Worm (Caenorhabditis elegans) whole organism, mixed stage, embryonic: ENCODE measurements around the gene cyn-12.

ENCODE experiments used
- ceh-83 ChIP-seq: fragments of 200-800 bp; sonication (Bioruptor generic); optimal IDR thresholded peaks from 2 replicates; lab custom pipeline; 2018; ENCODE audit warnings: mild to moderate bottlenecking, missing genetic modification characterization, missing compliant biosample characterization
- mep-1 ChIP-seq: fragments of 150-350 bp; optimal IDR thresholded peaks from 2 replicates; lab custom pipeline; 2017; ENCODE audit warnings: missing biosample characterization, missing genetic modification reagents, missing genetic modification characterization, inconsistent platforms
- nhr-12 ChIP-seq: fragments of 150-350 bp; optimal IDR thresholded peaks from 2 replicates; lab custom pipeline; 2014; ENCODE audit warnings: missing biosample characterization, missing genetic modification characterization
- nhr-28 ChIP-seq: fragments of 150-350 bp; optimal IDR thresholded peaks from 2 replicates; lab custom pipeline; 2014; ENCODE audit warnings: missing biosample characterization, missing genetic modification characterization
- nhr-76 ChIP-seq: sonication (generic microtip); optimal IDR thresholded peaks from 2 replicates; lab custom pipeline; 2017; ENCODE audit warnings: missing biosample characterization, missing genetic modification characterization
- snpc-4 ChIP-seq: fragments of 150-350 bp; optimal IDR thresholded peaks from 2 replicates; lab custom pipeline; 2014; ENCODE audit warnings: missing biosample characterization, missing genetic modification characterization
- unc-120 ChIP-seq: sonication (generic microtip); optimal IDR thresholded peaks from 2 replicates; lab custom pipeline; 2017; ENCODE audit warnings: missing genetic modification characterization, missing compliant biosample characterization; ENCODE audit not compliant: poor library complexity, severe bottlenecking
- unc-39 ChIP-seq: fragments of 150-350 bp; optimal IDR thresholded peaks from 2 replicates; lab custom pipeline; 2014; ENCODE audit warnings: missing biosample characterization, missing genetic modification characterization
- zip-8 ChIP-seq: fragments of 150-350 bp; optimal IDR thresholded peaks from 2 replicates; lab custom pipeline; 2014; ENCODE audit warnings: missing biosample characterization, missing genetic modification characterization
- ztf-11 ChIP-seq: fragments of 150-350 bp; optimal IDR thresholded peaks from 2 replicates; lab custom pipeline; 2014; ENCODE audit warnings: missing biosample characterization, missing genetic modification characterization

- TF ChIP-seq nhr-28 (tag; lab: Kevin White, UChicago) (no peak), nhr-12 (tag; lab: Kevin White, UChicago) (no peak), zip-8 (tag; lab: Kevin White, UChicago) (no peak), snpc-4 (no peak), ztf-11 (tag; lab: Kevin White, UChicago) (no peak), unc-39 (tag; lab: Kevin White, UChicago) (no peak), unc-120 (tag; lab: Kevin White, UChicago) (no peak), mep-1 (tag; lab: Kevin White, UChicago) (no peak), ceh-83 (GFP tag; lab: Kevin White, UChicago) (no peak), nhr-76 (tag; lab: Kevin White, UChicago) (no peak)
These were observed 20.3 kb upstream of the cyn-12 start, which contains the start of gene C34D4.3 for ce11 chrIV:7153362-7153761.
